Worm (Caenorhabditis elegans) whole organism, L4 larva: ENCODE data around the gene myrf-2.

Source experiments
- F44E2.7 ChIP-seq: fragments of 200-800 bp; sonication (Bioruptor generic); IDR thresholded peaks from 2 replicates; pipeline ENCODE4 v2.1.2; 2022; ENCODE audit warnings: missing genetic modification characterization, missing compliant biosample characterization
- R02D3.7 ChIP-seq: fragments of 150-350 bp; sonication (generic microtip); optimal IDR thresholded peaks from 3 replicates; lab custom pipeline; 2014; ENCODE audit warnings: missing biosample characterization, missing genetic modification characterization
- T20F7.1 ChIP-seq: fragments of 200-800 bp; sonication (Bioruptor generic); optimal IDR thresholded peaks from 2 replicates; lab custom pipeline; 2018; ENCODE audit warnings: mild to moderate bottlenecking, missing genetic modification characterization, missing compliant biosample characterization
- aha-1 ChIP-seq: fragments of 150-350 bp; peaks from one replicate; lab custom pipeline; 2014; ENCODE audit warnings: missing biosample characterization, missing genetic modification characterization
- aly-2 ChIP-seq: sonication (generic microtip); optimal IDR thresholded peaks from 2 replicates; lab custom pipeline; 2018; ENCODE audit warnings: missing biosample characterization, missing genetic modification characterization
- arid-1 ChIP-seq: fragments of 200-800 bp; sonication (Bioruptor generic); conservative IDR thresholded peaks from 2 replicates; pipeline ENCODE4 v1.3.6; 2022; ENCODE audit warnings: missing genetic modification reagents, missing genetic modification characterization, missing compliant biosample characterization
- attf-4 ChIP-seq: sonication (generic microtip); optimal IDR thresholded peaks from 3 replicates; lab custom pipeline; 2017; ENCODE audit warnings: missing biosample characterization, missing genetic modification characterization
- ceh-28 ChIP-seq: fragments of 150-350 bp; optimal IDR thresholded peaks from 2 replicates; lab custom pipeline; 2014; ENCODE audit warnings: missing biosample characterization, missing genetic modification reagents, missing genetic modification characterization
- ceh-44 ChIP-seq: fragments of 200-800 bp; sonication (Bioruptor generic); IDR thresholded peaks from 2 replicates; pipeline ENCODE4 v1.3.6; 2022; ENCODE audit warnings: missing genetic modification reagents, missing genetic modification characterization, missing compliant biosample characterization
- cey-2 ChIP-seq: sonication (generic microtip); optimal IDR thresholded peaks from 3 replicates; lab custom pipeline; 2017; ENCODE audit warnings: missing genetic modification characterization, mild to moderate bottlenecking, missing compliant biosample characterization, antibody characterized with exemption, borderline replicate concordance; ENCODE audit not compliant: insufficient read depth
- daf-16 ChIP-seq, 3 experiments: sonication (generic microtip); optimal IDR thresholded peaks; 2 replicates each; lab custom pipeline; 2016 to 2017; ENCODE audit warnings: missing genetic modification characterization in 3 of 3, missing genetic modification reagents in 3 of 3, mild to moderate bottlenecking in 2 of 3, missing compliant biosample characterization in 2 of 3, missing biosample characterization in 1 of 3, moderate library complexity in 1 of 3
- dmd-6 ChIP-seq: fragments of 200-800 bp; sonication (Bioruptor generic); IDR thresholded peaks from 2 replicates; pipeline ENCODE4 v1.3.6; 2022; ENCODE audit warnings: missing genetic modification reagents, missing genetic modification characterization, missing compliant biosample characterization
- dpl-1 ChIP-seq: fragments of 150-350 bp; optimal IDR thresholded peaks from 2 replicates; lab custom pipeline; 2014; ENCODE audit warnings: missing biosample characterization, missing genetic modification reagents, missing genetic modification characterization
- gei-8 ChIP-seq: fragments of 200-800 bp; sonication (Bioruptor generic); optimal IDR thresholded peaks from 2 replicates; lab custom pipeline; 2018; ENCODE audit warnings: mild to moderate bottlenecking, missing genetic modification characterization, missing compliant biosample characterization
- hlh-11 ChIP-seq: fragments of 200-800 bp; sonication (Bioruptor generic); optimal IDR thresholded peaks from 2 replicates; lab custom pipeline; 2018; ENCODE audit warnings: mild to moderate bottlenecking, missing genetic modification characterization, missing compliant biosample characterization
- hlh-30 ChIP-seq: sonication (generic microtip); optimal IDR thresholded peaks from 2 replicates; lab custom pipeline; 2017; ENCODE audit warnings: antibody characterized with exemption, mild to moderate bottlenecking, missing genetic modification characterization, missing compliant biosample characterization; ENCODE audit not compliant: insufficient read depth
- hmg-1.1 ChIP-seq: fragments of 200-800 bp; sonication (Bioruptor generic); IDR thresholded peaks from 2 replicates; pipeline ENCODE4 v1.3.6; 2022; ENCODE audit warnings: missing genetic modification reagents, missing genetic modification characterization, missing compliant biosample characterization
- lin-1 ChIP-seq: fragments of 200-800 bp; sonication (Bioruptor generic); IDR thresholded peaks from 2 replicates; pipeline ENCODE4 v1.3.6; 2022; ENCODE audit warnings: missing genetic modification reagents, missing genetic modification characterization, missing compliant biosample characterization
- lsy-2 ChIP-seq, 2 experiments: fragments of 150-350 bp in 1 of 2; sonication (generic microtip) in 1 of 2; optimal IDR thresholded peaks; 2 replicates each; lab custom pipeline; 2014 to 2017; ENCODE audit warnings: missing biosample characterization in 2 of 2, missing genetic modification characterization in 2 of 2
- mdl-1 ChIP-seq, 2 experiments: fragments of 150-350 bp in 1 of 2; sonication (generic microtip) in 1 of 2; optimal IDR thresholded peaks; 2 replicates each; lab custom pipeline; 2014 to 2017; ENCODE audit warnings: missing biosample characterization in 2 of 2, missing genetic modification characterization in 2 of 2
- mep-1 ChIP-seq: fragments of 150-350 bp; sonication (generic microtip); optimal IDR thresholded peaks from 3 replicates; lab custom pipeline; 2014; ENCODE audit warnings: missing biosample characterization, missing genetic modification characterization
- nhr-102 ChIP-seq: sonication (generic microtip); optimal IDR thresholded peaks from 2 replicates; lab custom pipeline; 2016; ENCODE audit warnings: mild to moderate bottlenecking, missing genetic modification characterization, moderate library complexity, missing compliant biosample characterization
- nhr-111 ChIP-seq: fragments of 200-800 bp; sonication (Bioruptor generic); optimal IDR thresholded peaks from 2 replicates; lab custom pipeline; 2018; ENCODE audit warnings: mild to moderate bottlenecking, missing genetic modification characterization, missing compliant biosample characterization
- nhr-25 ChIP-seq: sonication (generic microtip); optimal IDR thresholded peaks from 2 replicates; lab custom pipeline; 2017; ENCODE audit warnings: missing genetic modification characterization, mild to moderate bottlenecking, missing compliant biosample characterization, antibody characterized with exemption, moderate library complexity, borderline replicate concordance; ENCODE audit not compliant: insufficient read depth
- nhr-28 ChIP-seq: fragments of 150-350 bp; optimal IDR thresholded peaks from 2 replicates; lab custom pipeline; 2014; ENCODE audit warnings: missing biosample characterization, missing genetic modification characterization
- nhr-41 ChIP-seq: fragments of 200-800 bp; sonication (Bioruptor generic); IDR thresholded peaks from 2 replicates; pipeline ENCODE4 v1.3.6; 2022; ENCODE audit warnings: missing genetic modification reagents, missing genetic modification characterization, missing compliant biosample characterization
- nhr-42 ChIP-seq: fragments of 200-800 bp; sonication (Bioruptor generic); IDR thresholded peaks from 2 replicates; pipeline ENCODE4 v1.3.6; 2022; ENCODE audit warnings: missing genetic modification characterization, missing compliant biosample characterization
- nhr-48 ChIP-seq: sonication (generic microtip); optimal IDR thresholded peaks from 2 replicates; lab custom pipeline; 2016; ENCODE audit warnings: mild to moderate bottlenecking, missing genetic modification characterization, missing compliant biosample characterization
- nhr-6 ChIP-seq: fragments of 150-350 bp; optimal IDR thresholded peaks from 2 replicates; lab custom pipeline; 2014; ENCODE audit warnings: missing biosample characterization, missing genetic modification characterization
- php-3 ChIP-seq: fragments of 200-800 bp; sonication (Bioruptor generic); IDR thresholded peaks from 2 replicates; pipeline ENCODE4 v1.3.6; 2022; ENCODE audit warnings: missing genetic modification reagents, missing genetic modification characterization, missing compliant biosample characterization
- pqm-1 ChIP-seq: sonication (generic microtip); optimal IDR thresholded peaks from 2 replicates; lab custom pipeline; 2017; ENCODE audit warnings: missing biosample characterization, missing genetic modification characterization
- sdz-12 ChIP-seq: fragments of 200-800 bp; sonication (Bioruptor generic); optimal IDR thresholded peaks from 2 replicates; lab custom pipeline; 2018; ENCODE audit warnings: mild to moderate bottlenecking, missing genetic modification characterization, missing compliant biosample characterization
- set-16 ChIP-seq: fragments of 200-800 bp; sonication (Bioruptor generic); IDR thresholded peaks from 2 replicates; pipeline ENCODE4 v1.3.6; 2022; ENCODE audit warnings: missing genetic modification reagents, missing genetic modification characterization, missing compliant biosample characterization
- spr-1 ChIP-seq: sonication (generic microtip); optimal IDR thresholded peaks from 2 replicates; lab custom pipeline; 2016; ENCODE audit warnings: mild to moderate bottlenecking, missing genetic modification characterization, missing compliant biosample characterization
- tra-1 ChIP-seq: fragments of 200-800 bp; sonication (Bioruptor generic); IDR thresholded peaks from 2 replicates; pipeline ENCODE4 v1.3.6; 2022; ENCODE audit warnings: missing genetic modification reagents, missing genetic modification characterization, missing compliant biosample characterization
- unc-130 ChIP-seq: sonication (generic microtip); optimal IDR thresholded peaks from 2 replicates; lab custom pipeline; 2016; ENCODE audit warnings: missing genetic modification reagents, missing genetic modification characterization, missing compliant biosample characterization
- unc-62 ChIP-seq, 3 experiments: fragments of 150-350 bp in 1 of 3; sonication (generic microtip); optimal IDR thresholded peaks in 2 of 3; peaks in 1 of 3; 1 replicate in 1 of 3; 2 replicates in 2 of 3; lab custom pipeline; 2014 to 2017; ENCODE audit warnings: missing biosample characterization in 3 of 3, missing genetic modification characterization in 3 of 3, missing genetic modification reagents in 3 of 3, missing genotype in 1 of 3
- vab-7 ChIP-seq: fragments of 200-800 bp; sonication (Bioruptor generic); IDR thresholded peaks from 2 replicates; pipeline ENCODE4 v1.3.6; 2022; ENCODE audit warnings: missing genetic modification reagents, missing genetic modification characterization, missing compliant biosample characterization
- zag-1 ChIP-seq: fragments of 150-350 bp; optimal IDR thresholded peaks from 2 replicates; lab custom pipeline; 2014; ENCODE audit warnings: missing biosample characterization, missing genetic modification characterization
- zfp-2 ChIP-seq: sonication (generic microtip); optimal IDR thresholded peaks from 2 replicates; lab custom pipeline; 2016; ENCODE audit warnings: mild to moderate bottlenecking, missing genetic modification characterization, missing compliant biosample characterization
- zip-2 ChIP-seq: fragments of 150-350 bp; optimal IDR thresholded peaks from 2 replicates; lab custom pipeline; 2014; ENCODE audit warnings: missing biosample characterization, missing genetic modification characterization
- ztf-7 ChIP-seq: fragments of 150-350 bp; optimal IDR thresholded peaks from 2 replicates; lab custom pipeline; 2014; ENCODE audit warnings: missing biosample characterization, missing genetic modification characterization

The myrf-2 gene

DNA sequence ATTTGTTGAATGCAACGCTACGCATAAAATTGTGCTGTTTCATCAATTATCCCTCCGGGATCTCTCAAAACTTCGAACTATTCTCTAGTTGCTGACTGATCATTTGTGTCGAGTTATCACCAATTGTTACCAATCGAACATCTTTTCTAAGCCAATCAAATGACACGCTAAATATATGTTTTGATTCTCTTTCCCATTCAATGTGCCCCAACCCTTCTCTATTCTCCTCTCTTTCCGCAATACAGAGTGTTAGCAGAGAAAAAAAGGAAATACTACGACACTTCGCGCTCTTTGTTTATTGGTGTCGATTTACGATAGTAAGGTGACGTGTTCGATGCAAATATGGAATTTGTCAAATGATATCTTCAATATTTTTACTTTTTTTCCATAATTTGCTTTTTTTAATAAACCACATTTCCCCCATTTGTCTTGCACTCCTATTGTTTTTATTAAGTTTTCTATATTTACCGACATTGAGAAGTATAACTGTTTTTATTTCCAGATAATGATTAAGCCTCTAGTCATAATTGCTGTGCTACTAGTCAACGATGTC, 3.1 kb upstream of the myrf-2 start, which contains the start of gene nucb-1 (continued):
- TF ChIP-seq hlh-30 (tag; lab: Kevin White, UChicago) (peak; percentile 78), dmd-6 (GFP tag; lab: Robert Waterston, UW) (peak; percentile 33; the same call in 1 of the 2 replicates), R02D3.7 (tag; lab: Kevin White, UChicago) (peak; percentile 59), attf-4 (tag; lab: Kevin White, UChicago) (no peak), nhr-42 (GFP tag; lab: Robert Waterston, UW) (no peak), nhr-111 (GFP tag; lab: Kevin White, UChicago) (no peak), php-3 (GFP tag; lab: Robert Waterston, UW) (no peak), zag-1 (tag; lab: Kevin White, UChicago) (no peak), dpl-1 (GFP tag; lab: Kevin White, UChicago) (peak; percentile 41), zip-2 (tag; lab: Kevin White, UChicago) (no peak), ceh-44 (no peak), F44E2.7 (GFP tag; lab: Robert Waterston, UW) (no peak)

DNA sequence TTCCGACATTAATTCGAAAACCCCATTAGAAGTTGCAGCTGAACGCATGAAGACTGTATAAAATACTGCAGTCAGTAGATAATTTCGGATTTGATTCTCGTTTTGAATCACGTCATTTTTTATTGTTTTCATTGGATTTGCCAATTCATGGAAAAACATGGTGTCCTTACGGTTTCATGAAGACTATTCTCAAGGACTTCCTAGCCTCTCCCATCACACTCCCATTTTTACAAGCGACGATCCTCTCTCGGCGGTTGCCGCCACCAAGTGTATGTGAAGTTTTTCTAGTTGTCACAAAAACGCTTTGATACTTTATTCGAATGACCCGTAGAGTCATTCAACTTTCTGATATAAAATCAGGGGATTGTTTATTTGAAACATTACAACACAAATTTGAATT, 4.4 kb downstream of the myrf-2 start:
- TF ChIP-seq nhr-25 (tag; lab: Kevin White, UChicago) (peak; percentile 5), sdz-12 (no peak), nhr-28 (tag; lab: Kevin White, UChicago) (peak; percentile 31), aha-1 (tag; lab: Kevin White, UChicago) (peak; percentile 91)

DNA sequence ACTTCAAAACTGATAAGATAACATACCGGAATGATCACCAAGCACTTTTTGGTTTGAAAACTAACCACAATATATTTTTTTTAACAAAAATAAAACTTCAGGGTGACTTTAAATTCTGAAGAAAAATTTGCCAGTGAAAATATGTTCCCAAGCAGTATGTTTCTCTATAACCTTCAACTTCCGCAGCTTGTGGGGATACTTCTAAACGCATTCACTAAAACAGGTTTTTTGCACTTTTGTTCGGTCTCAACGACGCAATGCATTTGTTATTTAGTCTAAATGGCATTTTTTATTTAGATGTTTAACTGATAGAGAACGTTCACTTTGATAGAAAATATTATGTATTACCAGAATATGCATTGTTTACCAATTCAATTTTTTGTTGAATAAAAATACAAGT, 4.9 kb downstream of the myrf-2 start:
- no peak for TF ChIP-seq nhr-6 (tag; lab: Kevin White, UChicago)
- no peak for TF ChIP-seq sdz-12
- no peak for TF ChIP-seq ztf-7 (tag; lab: Kevin White, UChicago)
- TF ChIP-seq nhr-28 (tag; lab: Kevin White, UChicago) = no peak
- TF ChIP-seq aly-2 (tag; lab: Kevin White, UChicago) = no peak

DNA sequence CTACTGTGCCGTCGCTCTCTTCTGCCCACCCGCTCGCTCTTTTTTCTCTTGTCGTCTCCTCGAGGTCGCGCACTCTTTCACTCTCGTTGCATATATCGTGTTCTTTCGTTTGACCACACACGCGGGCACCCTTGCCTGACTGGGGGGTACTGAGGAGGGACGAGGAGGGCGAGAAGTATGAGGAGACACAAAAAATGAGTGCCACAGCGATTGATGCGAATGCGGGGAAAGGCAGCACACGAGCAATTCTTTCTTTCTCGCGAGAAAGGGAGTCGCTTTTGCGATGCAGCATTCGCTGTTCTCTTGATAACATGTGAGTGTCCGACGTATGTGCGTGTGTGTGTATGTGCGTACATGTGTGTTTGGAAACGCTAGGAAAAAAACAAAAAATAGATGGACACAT, 5.7 kb downstream of the myrf-2 start:
- peak in 1 of 2 experiments; percentile 64 for TF ChIP-seq daf-16 (GFP tag; optimal IDR thresholded peaks at IDR 0.05; lab: Kevin White, UChicago)
- peak; percentile 38 for TF ChIP-seq daf-16 (tag; optimal IDR thresholded peaks at IDR 0.05; lab: Kevin White, UChicago)
- 0 out of 2 replicates have a peak, but pooled peaks have one; percentile 6 for TF ChIP-seq arid-1
- peak; percentile 60 for TF ChIP-seq T20F7.1 (GFP tag; lab: Kevin White, UChicago)
- TF ChIP-seq lin-1 (GFP tag; lab: Robert Waterston, UW) = peak; percentile 35; the same call in 1 of the 2 replicates
- peak; percentile 50 for TF ChIP-seq nhr-102
- peak; percentile 55; the same call in 1 of the 2 replicates for TF ChIP-seq nhr-42 (GFP tag; lab: Robert Waterston, UW)
- peak; percentile 93 to 97 for TF ChIP-seq mdl-1 (tag; optimal IDR thresholded peaks at IDR 0.05; lab: Kevin White, UChicago)
- TF ChIP-seq set-16 (GFP tag; lab: Robert Waterston, UW) = peak; percentile 86
- TF ChIP-seq tra-1 = peak; percentile 92
- TF ChIP-seq cey-2 (tag; lab: Kevin White, UChicago) = no peak
- no peak for TF ChIP-seq R02D3.7 (tag; lab: Kevin White, UChicago)
- no peak for TF ChIP-seq vab-7 (GFP tag; lab: Robert Waterston, UW)
- TF ChIP-seq gei-8 (GFP tag; lab: Kevin White, UChicago) = peak; percentile 27
- TF ChIP-seq zfp-2 = peak; percentile 33
- TF ChIP-seq hmg-1.1 (GFP tag; lab: Robert Waterston, UW) = peak; percentile 91
- peak; percentile 94 for TF ChIP-seq mep-1 (tag; lab: Kevin White, UChicago)
- 0 out of 2 replicates have a peak, but pooled peaks have one; percentile 10 for TF ChIP-seq nhr-41
- peak in 1 of 2 experiments; percentile 100 for TF ChIP-seq unc-62 (GFP tag; optimal IDR thresholded peaks at IDR 0.05 in 1 of 2; lab: Kevin White, UChicago)
- no peak for TF ChIP-seq unc-62 (tag; optimal IDR thresholded peaks at IDR 0.05; lab: Kevin White, UChicago)
- TF ChIP-seq nhr-28 (tag; lab: Kevin White, UChicago) = peak; percentile 85
- peak; percentile 95 for TF ChIP-seq hlh-30 (tag; lab: Kevin White, UChicago)
- peak; percentile 91 for TF ChIP-seq hlh-11 (tag; lab: Kevin White, UChicago)
- TF ChIP-seq lsy-2 (tag; optimal IDR thresholded peaks at IDR 0.05; lab: Kevin White, UChicago) = peak; percentile 14 to 73
- TF ChIP-seq pqm-1 (tag; lab: Kevin White, UChicago) = peak; percentile 20
- no peak for TF ChIP-seq php-3 (GFP tag; lab: Robert Waterston, UW)
- peak; percentile 31 for TF ChIP-seq nhr-6 (tag; lab: Kevin White, UChicago)
- TF ChIP-seq spr-1 (tag; lab: Kevin White, UChicago) = peak; percentile 13
- TF ChIP-seq nhr-48 (tag; lab: Kevin White, UChicago) = peak; percentile 53
- TF ChIP-seq ceh-28 (tag; lab: Kevin White, UChicago) = no peak
- TF ChIP-seq unc-130 (GFP tag; lab: Kevin White, UChicago) = no peak
